Fruit fly (Drosophila melanogaster): Measurements from ENCODE around the gene Gr8a.

dm6 chrX:9269825-9270224 lies 42.9 kb downstream of the Gr8a start, which contains the start of gene CG17440:
- TF ChIP-seq CG11762 (GFP tag; optimal IDR thresholded peaks at IDR 0.05; ENCODE audit: insufficient read depth) (no peak), svp (GFP tag) (no peak), ss (GFP tag; optimal IDR thresholded peaks at IDR 0.05) (no peak), fd85E (GFP tag; optimal IDR thresholded peaks at IDR 0.05) (no peak), vri (GFP tag; optimal IDR thresholded peaks at IDR 0.05) (no peak), CG6792 (GFP tag; optimal IDR thresholded peaks at IDR 0.05) (no peak), CG8319 (GFP tag; optimal IDR thresholded peaks at IDR 0.05) (no peak), CG11902 (GFP tag; optimal IDR thresholded peaks at IDR 0.05) (no peak), Ets21C (GFP tag; optimal IDR thresholded peaks at IDR 0.05) (no peak), Hr39 (GFP tag; optimal IDR thresholded peaks at IDR 0.05) (no peak)
